Fruit fly (Drosophila melanogaster) Kc167 (cell line): Measurements from ENCODE around the gene Chd64.

Source experiments
- Myc ChIP-seq: fragments of >200 bp; optimal IDR thresholded peaks from 2 replicates; lab custom pipeline; 2017; ENCODE audit warnings: missing external identifiers
- Sin3A ChIP-seq: fragments of >200 bp; optimal IDR thresholded peaks from 2 replicates; lab custom pipeline; 2018; ENCODE audit warnings: missing external identifiers
- h ChIP-seq: fragments of >200 bp; optimal IDR thresholded peaks from 3 replicates; lab custom pipeline; 2018; ENCODE audit warnings: missing external identifiers
- insv ChIP-seq: fragments of >200 bp; optimal IDR thresholded peaks from 3 replicates; lab custom pipeline; 2018; ENCODE audit warnings: missing external identifiers
- ttk ChIP-seq: sonication (Bioruptor generic); optimal IDR thresholded peaks from 2 replicates; lab custom pipeline; 2017; ENCODE audit warnings: missing external identifiers

dm6 chr3L:4102496-4103257 is 19.5 kb downstream of the Chd64 start, which contains the start of gene CG14995:
- TF ChIP-seq Myc (lab: Kevin White, UChicago) (no peak), h (lab: Kevin White, UChicago) (no peak), Sin3A (lab: Kevin White, UChicago) (no peak), insv (no peak), ttk (lab: Kevin White, UChicago) (no peak)
